Worm (Caenorhabditis elegans): Measurements from ENCODE around the gene Y116A8A.2.

- TF ChIP-seq lin-39 (tag; optimal IDR thresholded peaks at IDR 0.05) (no peak), nhr-28 (tag; optimal IDR thresholded peaks at IDR 0.05) (no peak), unc-130 (tag; optimal IDR thresholded peaks at IDR 0.05) (no peak), lin-13 (GFP tag; optimal IDR thresholded peaks at IDR 0.05) (no peak), egl-27 (tag; optimal IDR thresholded peaks at IDR 0.05) (no peak), nhr-12 (tag; optimal IDR thresholded peaks at IDR 0.05) (no peak), dsc-1 (tag; optimal IDR thresholded peaks at IDR 0.05) (no peak)
Measured at ce11 chrIV:16812116-16812515, 1.6 kb downstream of the Y116A8A.2 start.

All from whole organism, L1 larva.